Worm (Caenorhabditis elegans) whole organism, L1 larva: ENCODE results near the gene R11G1.2.

ENCODE experiments used
- C04F5.9 ChIP-seq: sonication (generic microtip); optimal IDR thresholded peaks from 2 replicates; lab custom pipeline; 2016; ENCODE audit warnings: missing genetic modification characterization, missing compliant biosample characterization
- C34B4.2 ChIP-seq: sonication (generic microtip); optimal IDR thresholded peaks from 2 replicates; lab custom pipeline; 2017; ENCODE audit warnings: mild to moderate bottlenecking, missing genetic modification characterization, missing compliant biosample characterization
- F16B12.6 ChIP-seq: fragments of 150-350 bp; optimal IDR thresholded peaks from 2 replicates; lab custom pipeline; 2014; ENCODE audit warnings: missing biosample characterization, missing genetic modification characterization
- blmp-1 ChIP-seq: fragments of 150-350 bp; optimal IDR thresholded peaks from 2 replicates; lab custom pipeline; 2014; ENCODE audit warnings: missing biosample characterization, missing genetic modification characterization
- ceh-63 ChIP-seq: fragments of 200-800 bp; sonication (Bioruptor generic); optimal IDR thresholded peaks from 2 replicates; lab custom pipeline; 2018; ENCODE audit warnings: mild to moderate bottlenecking, missing genetic modification characterization, missing compliant biosample characterization
- ceh-8 ChIP-seq: fragments of 200-800 bp; sonication (Bioruptor generic); optimal IDR thresholded peaks from 2 replicates; lab custom pipeline; 2018; ENCODE audit warnings: mild to moderate bottlenecking, missing genetic modification characterization, moderate library complexity, missing compliant biosample characterization
- dpl-1 ChIP-seq, 3 experiments: fragments of 150-350 bp in 2 of 3; sonication (generic microtip) in 1 of 3; optimal IDR thresholded peaks; 2 replicates each; lab custom pipeline; 2014 to 2017; ENCODE audit warnings: missing biosample characterization in 3 of 3, missing genetic modification characterization in 3 of 3, missing genetic modification reagents in 3 of 3
- efl-1 ChIP-seq, 4 experiments: fragments of 150-350 bp; optimal IDR thresholded peaks in 3 of 4; peaks in 1 of 4; 1 replicate in 1 of 4; 2 replicates in 3 of 4; lab custom pipeline; 2014; ENCODE audit warnings: missing biosample characterization in 2 of 4, missing genetic modification characterization in 2 of 4, missing genetic modification reagents in 2 of 4
- efl-3 ChIP-seq: fragments of 200-800 bp; sonication (Bioruptor generic); optimal IDR thresholded peaks from 2 replicates; lab custom pipeline; 2018; ENCODE audit warnings: mild to moderate bottlenecking, missing genetic modification characterization, missing compliant biosample characterization
- egl-27 ChIP-seq, 2 experiments: fragments of 150-350 bp in 1 of 2; sonication (generic microtip); optimal IDR thresholded peaks; 3 replicates each; lab custom pipeline; 2017 to 2018; ENCODE audit warnings: missing biosample characterization in 2 of 2, missing genetic modification characterization in 2 of 2, missing genetic modification reagents in 2 of 2
- hlh-4 ChIP-seq: sonication (generic microtip); optimal IDR thresholded peaks from 2 replicates; lab custom pipeline; 2016; ENCODE audit warnings: mild to moderate bottlenecking, missing genetic modification characterization, missing compliant biosample characterization
- isw-1 ChIP-seq: fragments of 200-800 bp; sonication (Bioruptor generic); IDR thresholded peaks from 2 replicates; pipeline ENCODE4 v1.3.6; 2022; ENCODE audit warnings: missing genetic modification characterization, missing compliant biosample characterization
- jun-1 ChIP-seq: fragments of 150-350 bp; optimal IDR thresholded peaks from 2 replicates; lab custom pipeline; 2014; ENCODE audit warnings: missing biosample characterization, missing genetic modification reagents, missing genetic modification characterization
- lin-14 ChIP-seq: fragments of 200-800 bp; sonication (Bioruptor generic); optimal IDR thresholded peaks from 2 replicates; lab custom pipeline; 2018; ENCODE audit warnings: mild to moderate bottlenecking, missing genetic modification characterization, moderate library complexity, missing compliant biosample characterization
- lin-35 ChIP-seq, 2 experiments: fragments of 150-350 bp; optimal IDR thresholded peaks; 2 replicates each; lab custom pipeline; 2014; ENCODE audit warnings: missing biosample characterization in 2 of 2, missing genetic modification characterization in 2 of 2, missing genetic modification reagents in 2 of 2
- lir-3 ChIP-seq: sonication (generic microtip); optimal IDR thresholded peaks from 2 replicates; lab custom pipeline; 2016; ENCODE audit warnings: mild to moderate bottlenecking, missing genetic modification characterization, moderate library complexity, missing compliant biosample characterization; ENCODE audit not compliant: poor library complexity
- lsy-2 ChIP-seq, 2 experiments: fragments of 150-350 bp; optimal IDR thresholded peaks; 2 replicates each; lab custom pipeline; 2014; ENCODE audit warnings: missing biosample characterization in 2 of 2, missing genetic modification characterization in 2 of 2
- mab-9 ChIP-seq: fragments of 200-800 bp; sonication (Bioruptor generic); IDR thresholded peaks from 2 replicates; pipeline ENCODE4 v1.3.6; 2022; ENCODE audit warnings: missing genetic modification reagents, missing genetic modification characterization, missing compliant biosample characterization
- mdl-1 ChIP-seq, 2 experiments: fragments of 150-350 bp; optimal IDR thresholded peaks; 2 replicates each; lab custom pipeline; 2014 to 2017; ENCODE audit warnings: missing biosample characterization in 2 of 2, missing genetic modification characterization in 2 of 2, inconsistent platforms in 1 of 2
- nhr-19 ChIP-seq: fragments of 200-800 bp; sonication (Bioruptor generic); conservative IDR thresholded peaks from 2 replicates; pipeline ENCODE4 v1.3.6; 2022; ENCODE audit warnings: missing genetic modification characterization, missing compliant biosample characterization
- nhr-20 ChIP-seq: sonication (generic microtip); optimal IDR thresholded peaks from 2 replicates; lab custom pipeline; 2016; ENCODE audit warnings: mild to moderate bottlenecking, missing genetic modification characterization, missing compliant biosample characterization
- nhr-47 ChIP-seq: sonication (generic microtip); optimal IDR thresholded peaks from 2 replicates; lab custom pipeline; 2016; ENCODE audit warnings: mild to moderate bottlenecking, missing genetic modification characterization, moderate library complexity, missing compliant biosample characterization
- nhr-71 ChIP-seq: sonication (generic microtip); optimal IDR thresholded peaks from 2 replicates; lab custom pipeline; 2016; ENCODE audit warnings: mild to moderate bottlenecking, missing genetic modification characterization, moderate library complexity, missing compliant biosample characterization
- nhr-84 ChIP-seq: sonication (generic microtip); optimal IDR thresholded peaks from 2 replicates; lab custom pipeline; 2017; ENCODE audit warnings: missing biosample characterization, missing genetic modification characterization
- nhr-85 ChIP-seq: sonication (generic microtip); peaks from one replicate; lab custom pipeline; 2016; ENCODE audit warnings: missing genetic modification characterization, inconsistent platforms, missing compliant biosample characterization
- pag-3 ChIP-seq: sonication (generic microtip); optimal IDR thresholded peaks from 2 replicates; lab custom pipeline; 2017; ENCODE audit warnings: missing genetic modification characterization, mild to moderate bottlenecking, missing compliant biosample characterization, antibody characterized with exemption, borderline replicate concordance; ENCODE audit not compliant: insufficient read depth
- pqm-1 ChIP-seq: sonication (generic microtip); optimal IDR thresholded peaks from 3 replicates; lab custom pipeline; 2017; ENCODE audit warnings: missing biosample characterization, missing genetic modification characterization
- rnt-1 ChIP-seq: sonication (generic microtip); optimal IDR thresholded peaks from 2 replicates; lab custom pipeline; 2016; ENCODE audit warnings: mild to moderate bottlenecking, missing genetic modification characterization, moderate library complexity, missing compliant biosample characterization
- snu-23 ChIP-seq: sonication (generic microtip); optimal IDR thresholded peaks from 2 replicates; lab custom pipeline; 2016; ENCODE audit warnings: missing genetic modification characterization, missing compliant biosample characterization
- sox-4 ChIP-seq: sonication (generic microtip); optimal IDR thresholded peaks from 2 replicates; lab custom pipeline; 2016; ENCODE audit warnings: missing genetic modification characterization, missing compliant biosample characterization
- sptf-1 ChIP-seq: fragments of 150-350 bp; optimal IDR thresholded peaks from 2 replicates; lab custom pipeline; 2014; ENCODE audit warnings: missing biosample characterization, missing genetic modification characterization
- tbx-2 ChIP-seq: sonication (generic microtip); optimal IDR thresholded peaks from 2 replicates; lab custom pipeline; 2016; ENCODE audit warnings: missing genetic modification characterization, missing compliant biosample characterization
- unc-130 ChIP-seq: fragments of 150-350 bp; optimal IDR thresholded peaks from 2 replicates; lab custom pipeline; 2017; ENCODE audit warnings: missing biosample characterization, missing genetic modification characterization, inconsistent platforms
- unc-30 ChIP-seq: sonication (generic microtip); optimal IDR thresholded peaks from 2 replicates; lab custom pipeline; 2017; ENCODE audit warnings: missing biosample characterization, missing genetic modification characterization
- unc-62 ChIP-seq: fragments of 150-350 bp; optimal IDR thresholded peaks from 2 replicates; lab custom pipeline; 2014; ENCODE audit warnings: missing biosample characterization, missing genetic modification reagents, missing genetic modification characterization
- unc-86 ChIP-seq: sonication (generic microtip); optimal IDR thresholded peaks from 2 replicates; lab custom pipeline; 2016; ENCODE audit warnings: missing genetic modification characterization, missing compliant biosample characterization
- unc-98 ChIP-seq: fragments of 200-800 bp; sonication (Bioruptor generic); IDR thresholded peaks from 2 replicates; pipeline ENCODE4 v1.3.6; 2022; ENCODE audit warnings: missing genetic modification characterization, missing compliant biosample characterization
- vab-15 ChIP-seq: sonication (generic microtip); optimal IDR thresholded peaks from 2 replicates; lab custom pipeline; 2017; ENCODE audit warnings: missing genotype, mild to moderate bottlenecking, missing genetic modification characterization, missing compliant biosample characterization
- zip-4 ChIP-seq: fragments of 200-800 bp; sonication (Bioruptor generic); optimal IDR thresholded peaks from 2 replicates; lab custom pipeline; 2018; ENCODE audit warnings: mild to moderate bottlenecking, missing genetic modification characterization, moderate library complexity, missing compliant biosample characterization
- ztf-4 ChIP-seq: fragments of 150-350 bp; optimal IDR thresholded peaks from 2 replicates; lab custom pipeline; 2014; ENCODE audit warnings: missing biosample characterization, missing genetic modification characterization

R11G1.2 gene

DNA sequence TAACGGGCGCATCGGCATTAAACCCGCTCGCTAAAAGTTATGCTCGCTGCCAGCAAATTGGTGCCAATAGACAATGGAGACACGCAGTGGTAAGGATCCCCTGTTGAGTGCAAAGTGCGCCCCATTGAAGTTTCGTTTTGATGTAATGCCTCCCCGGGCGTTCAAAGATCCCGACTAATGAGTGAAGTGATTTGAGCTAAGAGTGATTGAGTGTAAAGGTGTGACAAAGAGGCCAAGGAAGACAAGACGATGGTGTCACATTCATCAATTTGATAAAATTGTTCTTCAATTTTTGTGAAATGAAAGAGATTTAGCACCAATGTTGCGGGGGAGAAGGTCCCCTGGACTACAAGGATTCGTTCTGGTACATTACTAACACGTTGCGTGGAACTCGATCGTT is 32.6 kb downstream of the R11G1.2 start:
- TF ChIP-seq mab-9 (no peak), hlh-4 (tag; lab: Kevin White, UChicago) (no peak), pqm-1 (tag; lab: Kevin White, UChicago) (no peak), C34B4.2 (tag; lab: Kevin White, UChicago) (no peak), lin-35 (GFP tag; optimal IDR thresholded peaks at IDR 0.05; lab: Kevin White, UChicago) (no peak), pag-3 (peak; percentile 24), rnt-1 (tag; lab: Kevin White, UChicago) (peak; percentile 38), efl-3 (no peak), dpl-1 (GFP tag; optimal IDR thresholded peaks at IDR 0.05; lab: Kevin White, UChicago) (no peak)

DNA sequence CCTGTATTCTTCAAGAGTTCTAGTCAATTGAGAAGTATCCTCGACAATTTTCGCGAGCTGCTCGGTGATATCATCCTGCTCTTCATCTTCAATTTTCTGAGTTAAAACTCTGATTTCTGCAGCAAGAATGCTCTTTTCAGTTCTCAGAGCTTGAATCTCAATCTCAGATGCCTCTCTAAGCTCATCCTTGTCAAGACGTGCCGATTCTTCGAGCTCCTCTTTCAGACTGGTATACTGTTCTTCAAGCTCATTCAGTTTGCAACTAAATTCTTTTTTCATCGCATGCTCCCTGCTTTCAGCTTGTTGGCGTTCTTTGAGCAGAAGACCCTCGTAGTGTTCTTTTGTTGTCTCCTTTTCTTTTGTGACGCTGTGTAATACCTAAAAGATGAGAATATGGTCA is 36.0 kb downstream of the R11G1.2 start:
- TF ChIP-seq nhr-71 (tag; lab: Kevin White, UChicago) (no peak), hlh-4 (tag; lab: Kevin White, UChicago) (no peak), ceh-63 (GFP tag; lab: Kevin White, UChicago) (peak; percentile 67), unc-30 (tag; lab: Kevin White, UChicago) (no peak)

DNA sequence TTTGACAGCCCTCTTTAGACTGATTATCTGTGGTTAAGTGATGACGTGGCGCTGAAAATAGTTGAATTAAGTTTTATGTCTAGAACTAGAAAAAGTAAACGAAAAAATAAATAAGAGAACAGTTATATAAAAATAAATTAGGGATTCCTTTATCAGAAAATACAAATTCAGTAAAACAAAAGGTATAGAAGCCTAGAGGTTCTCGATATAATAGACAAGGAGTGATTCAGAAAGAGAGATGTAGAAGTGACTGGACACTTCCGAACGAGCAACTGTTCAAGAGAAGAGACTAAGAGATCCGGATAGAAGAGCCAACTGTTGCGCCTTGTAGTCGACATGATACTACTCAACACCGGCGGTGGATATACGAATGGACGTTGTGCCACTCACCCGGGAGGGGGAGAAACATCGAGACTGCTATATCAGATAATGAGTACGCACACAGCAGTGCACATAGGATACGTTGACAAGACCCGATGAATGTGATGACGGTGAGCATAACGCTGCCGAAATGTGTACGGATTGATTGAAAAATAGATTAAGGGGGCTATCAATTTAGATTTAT is 38.8 kb downstream of the R11G1.2 start, which contains the start of gene tag-278:
tag-278 (minus strand) TSS at position 51 of the 565 bp plus-strand sequence.
- TF ChIP-seq unc-130 (tag; lab: Kevin White, UChicago), result peak; percentile 17
- TF ChIP-seq ceh-8 (GFP tag; lab: Kevin White, UChicago), result no peak
- no peak for TF ChIP-seq unc-62
- TF ChIP-seq efl-1 (optimal IDR thresholded peaks at IDR 0.05; lab: Kevin White, UChicago), result no peak
- TF ChIP-seq efl-1 (GFP tag; optimal IDR thresholded peaks at IDR 0.05 in 1 of 2; lab: Kevin White, UChicago), result peak in 1 of 2 experiments; percentile 70
- no peak for TF ChIP-seq nhr-20 (tag; lab: Kevin White, UChicago)
- peak in 1 of 2 experiments; percentile 12 for TF ChIP-seq mdl-1 (tag; optimal IDR thresholded peaks at IDR 0.05; lab: Kevin White, UChicago)
- TF ChIP-seq snu-23 (GFP tag; lab: Kevin White, UChicago), result peak; percentile 31
- peak; percentile 27; the same call in 1 of the 2 replicates for TF ChIP-seq nhr-19
- no peak for TF ChIP-seq zip-4
- no peak for TF ChIP-seq ztf-4 (tag; lab: Kevin White, UChicago)
- TF ChIP-seq nhr-71 (tag; lab: Kevin White, UChicago), result peak; percentile 65
- TF ChIP-seq blmp-1, result no peak
- no peak for TF ChIP-seq C34B4.2 (tag; lab: Kevin White, UChicago)
- TF ChIP-seq lsy-2 (tag; optimal IDR thresholded peaks at IDR 0.05; lab: Kevin White, UChicago), result peak in 1 of 2 experiments; percentile 9
- no peak for TF ChIP-seq sox-4 (tag; lab: Kevin White, UChicago)
- peak; percentile 67 for TF ChIP-seq lin-14 (GFP tag; lab: Kevin White, UChicago)
- TF ChIP-seq unc-86 (tag; lab: Kevin White, UChicago), result no peak
- TF ChIP-seq nhr-47, result peak; percentile 3
- TF ChIP-seq egl-27 (tag; optimal IDR thresholded peaks at IDR 0.05; lab: Kevin White, UChicago), result no peak
- TF ChIP-seq rnt-1 (tag; lab: Kevin White, UChicago), result peak; percentile 47

DNA sequence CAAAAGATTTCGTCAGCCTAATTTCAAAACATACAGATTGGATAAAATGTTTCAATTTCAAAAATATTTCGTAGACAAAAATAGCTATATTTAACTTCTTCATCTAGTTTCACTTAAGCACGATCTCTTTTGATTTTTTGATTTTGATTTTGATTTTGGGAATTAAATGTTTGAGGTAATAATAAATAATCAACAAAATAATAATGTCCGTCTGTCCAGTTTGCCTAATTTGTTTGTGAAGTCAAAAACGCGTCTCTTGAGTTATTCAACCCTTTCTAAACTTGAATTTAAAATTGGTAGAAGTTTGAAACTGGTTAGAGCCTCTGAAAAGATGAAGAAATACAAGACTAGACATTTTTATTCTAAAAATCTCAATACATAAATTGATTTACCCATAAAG is 39.4 kb downstream of the R11G1.2 start:
- no peak for TF ChIP-seq nhr-85 (tag; lab: Kevin White, UChicago)
- TF ChIP-seq unc-98 (GFP tag; lab: Robert Waterston, UW), result no peak
- TF ChIP-seq vab-15, result no peak
- no peak for TF ChIP-seq F16B12.6 (tag; lab: Kevin White, UChicago)
- no peak for TF ChIP-seq tbx-2
- TF ChIP-seq nhr-84 (tag; lab: Kevin White, UChicago), result no peak
- TF ChIP-seq lir-3 (tag; lab: Kevin White, UChicago), result no peak
- TF ChIP-seq jun-1 (tag; lab: Kevin White, UChicago), result no peak
- no peak for TF ChIP-seq C04F5.9 (tag; lab: Kevin White, UChicago)
- no peak for TF ChIP-seq isw-1 (GFP tag; lab: Robert Waterston, UW)
- TF ChIP-seq sptf-1, result no peak
- TF ChIP-seq unc-30 (tag; lab: Kevin White, UChicago), result no peak
- no peak for TF ChIP-seq nhr-19
